Worm (Caenorhabditis elegans): Measurements from ENCODE around the gene C03C10.5.
"Not testable (repeated sequence)": the region's sequence is repeated elsewhere in the genome, so short reads cannot be mapped to it uniquely, and the experiment has no call there.

DNA sequence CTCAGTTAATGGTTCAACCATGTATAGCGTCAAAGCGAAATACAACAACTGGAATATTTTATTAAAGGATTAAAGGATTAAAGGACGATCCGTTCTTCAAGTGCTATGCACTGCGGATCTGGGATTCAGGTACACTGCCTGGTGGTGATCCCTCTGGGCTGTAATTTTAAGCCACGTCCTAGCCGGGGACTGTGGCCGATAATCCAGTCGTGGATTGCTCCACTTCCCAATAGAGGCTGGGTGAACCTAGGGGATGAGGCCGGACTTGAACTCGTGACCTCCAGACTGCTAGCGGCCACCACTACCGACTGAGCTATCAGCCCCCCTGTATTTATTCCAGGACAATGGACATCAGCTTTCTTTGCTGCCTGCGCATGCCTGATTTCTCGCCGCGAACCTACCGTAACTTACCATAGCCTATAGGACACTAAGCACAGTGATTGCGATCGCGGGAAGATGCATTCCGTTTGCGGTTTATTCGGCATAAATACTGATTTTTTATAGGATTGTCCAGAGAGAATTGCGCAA lies 31.0 kb downstream of the C03C10.5 start:
- not testable (repeated sequence) for TF ChIP-seq arid-1 (GFP tag; conservative IDR thresholded peaks at IDR 0.05); aha-1 (tag); fos-1 (tag; optimal IDR thresholded peaks at IDR 0.05); dmd-6 (GFP tag; IDR thresholded peaks at IDR 0.05); nhr-77 (tag; optimal IDR thresholded peaks at IDR 0.05); egl-27 (tag; optimal IDR thresholded peaks at IDR 0.05); fkh-10 (GFP tag; optimal IDR thresholded peaks at IDR 0.05)

All from whole organism, L4 larva.